Fruit fly (Drosophila melanogaster): ENCODE data around the gene CG34002.

DNA sequence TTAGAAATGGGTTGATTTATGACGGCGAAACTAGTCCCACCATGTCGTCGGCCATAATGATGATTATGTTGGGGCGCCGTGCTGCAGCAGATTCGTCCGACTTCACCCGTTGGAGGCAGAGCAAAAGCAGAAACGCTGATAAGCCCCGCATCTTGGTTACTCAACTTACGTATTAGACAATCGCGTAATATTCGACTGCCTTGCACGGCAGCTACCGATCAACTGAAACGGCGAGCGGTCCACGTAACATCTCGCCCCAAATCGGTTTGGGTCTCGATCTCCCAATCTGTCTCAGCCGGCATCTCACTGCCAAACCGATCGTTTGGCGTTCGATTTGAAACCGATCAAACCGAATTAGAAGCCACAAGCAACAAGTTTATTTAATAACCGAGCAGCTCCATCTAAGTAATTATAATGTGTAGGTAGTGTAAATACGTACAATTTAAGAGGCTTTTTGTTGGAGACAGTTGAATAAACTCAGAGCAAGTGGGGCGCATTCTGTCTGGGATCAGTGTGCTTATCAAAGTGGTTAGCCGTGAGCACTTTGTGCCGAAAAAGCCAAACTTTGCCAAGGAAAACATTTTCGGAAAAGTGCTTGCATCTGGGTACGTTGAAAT lies 49.6 kb upstream of the CG34002 start, which contains the start of gene CG32191:
- no peak for TF ChIP-seq CG11762 (GFP tag; optimal IDR thresholded peaks at IDR 0.05; ENCODE audit: insufficient read depth)
- no peak for TF ChIP-seq Sox102F (GFP tag; optimal IDR thresholded peaks at IDR 0.05)
- no peak for TF ChIP-seq pdm3 (GFP tag; optimal IDR thresholded peaks at IDR 0.05)
- TF ChIP-seq eg (GFP tag; IDR thresholded peaks at IDR 0.05): no peak
- no peak for TF ChIP-seq CG10631 (GFP tag; optimal IDR thresholded peaks at IDR 0.05)
- no peak for TF ChIP-seq CG6792 (GFP tag; optimal IDR thresholded peaks at IDR 0.05)
- no peak for TF ChIP-seq CG4318 (GFP tag; optimal IDR thresholded peaks at IDR 0.05)
- no peak for TF ChIP-seq dac (GFP tag; optimal IDR thresholded peaks at IDR 0.05)
- no peak for TF ChIP-seq fd85E (GFP tag; optimal IDR thresholded peaks at IDR 0.05)
- no peak for TF ChIP-seq CG16779 (tag; optimal IDR thresholded peaks at IDR 0.05)
- no peak for TF ChIP-seq Blimp-1 (GFP tag; optimal IDR thresholded peaks at IDR 0.05)
- no peak for TF ChIP-seq Ets96B (tag; optimal IDR thresholded peaks at IDR 0.05)

Measured in whole organism, prepupa.